Worm (Caenorhabditis elegans) whole organism, L4 larva: Measurements from ENCODE around the gene dhs-30.

Experiments used
- ces-1 ChIP-seq: fragments of 150-350 bp; sonication (generic microtip); optimal IDR thresholded peaks from 4 replicates; lab custom pipeline; 2014; ENCODE audit warnings: missing biosample characterization, missing genetic modification reagents, missing genetic modification characterization
- dmd-8 ChIP-seq: fragments of 200-800 bp; sonication (Bioruptor generic); IDR thresholded peaks from 2 replicates; pipeline ENCODE4 v1.3.6; 2022; ENCODE audit warnings: missing genetic modification characterization, missing compliant biosample characterization
- jun-1 ChIP-seq: fragments of 150-350 bp; optimal IDR thresholded peaks from 2 replicates; lab custom pipeline; 2014; ENCODE audit warnings: missing biosample characterization, missing genetic modification reagents, missing genetic modification characterization
- lin-13 ChIP-seq: fragments of 150-350 bp; optimal IDR thresholded peaks from 2 replicates; lab custom pipeline; 2014; ENCODE audit warnings: missing biosample characterization, missing genetic modification reagents, missing genetic modification characterization

ce11 chrX:17231348-17231747 is 4.3 kb downstream of the dhs-30 start, which contains the start of gene T25G12.3:
- TF ChIP-seq ces-1: no peak
- no peak for TF ChIP-seq dmd-8
- TF ChIP-seq jun-1 (tag; lab: Kevin White, UChicago): no peak
- TF ChIP-seq lin-13 (GFP tag; lab: Kevin White, UChicago): no peak
